Fruit fly (Drosophila melanogaster) whole organism, embryonic: Measurements from ENCODE around the gene CG5021.

Source experiments
- Asciz ChIP-seq: fragments of 200-800 bp; sonication (Bioruptor generic); optimal IDR thresholded peaks from 2 replicates; lab custom pipeline; 2017; ENCODE audit warnings: missing biosample characterization, mild to moderate bottlenecking, missing genetic modification characterization, missing genetic modification reagents
- Atf-2 ChIP-seq: fragments of 200-800 bp; sonication (Bioruptor generic); optimal IDR thresholded peaks from 2 replicates; lab custom pipeline; 2016; ENCODE audit warnings: missing biosample characterization, missing genetic modification characterization
- Atf3 ChIP-seq: fragments of 200-800 bp; sonication (Bioruptor generic); optimal IDR thresholded peaks from 3 replicates; lab custom pipeline; 2016; ENCODE audit warnings: missing biosample characterization, missing genetic modification characterization
- Bdp1 ChIP-seq: fragments of 200-800 bp; sonication (Bioruptor generic); optimal IDR thresholded peaks from 3 replicates; lab custom pipeline; 2016; ENCODE audit warnings: missing biosample characterization, missing genetic modification characterization
- CG10267 ChIP-seq: fragments of 200-800 bp; sonication (Bioruptor generic); optimal IDR thresholded peaks from 2 replicates; lab custom pipeline; 2018; ENCODE audit warnings: missing biosample characterization, mild to moderate bottlenecking, missing genetic modification characterization, moderate library complexity
- CG12942 ChIP-seq: fragments of 200-800 bp; sonication (Bioruptor generic); optimal IDR thresholded peaks from 3 replicates; lab custom pipeline; 2016; ENCODE audit warnings: missing biosample characterization, missing genetic modification characterization
- CG13624 ChIP-seq: fragments of 200-800 bp; sonication (Bioruptor generic); optimal IDR thresholded peaks from 2 replicates; lab custom pipeline; 2016; ENCODE audit warnings: missing biosample characterization, missing genetic modification characterization
- CG15479 ChIP-seq: fragments of 200-800 bp; sonication (Bioruptor generic); optimal IDR thresholded peaks from 3 replicates; lab custom pipeline; 2019; ENCODE audit warnings: missing biosample characterization, mild to moderate bottlenecking, missing genetic modification characterization, moderate library complexity
- CG15696 ChIP-seq: fragments of 200-800 bp; sonication (Bioruptor generic); optimal IDR thresholded peaks from 2 replicates; lab custom pipeline; 2019; ENCODE audit warnings: missing biosample characterization, mild to moderate bottlenecking, missing genetic modification characterization, moderate library complexity
- CG2202 ChIP-seq: fragments of 200-800 bp; sonication (Bioruptor generic); optimal IDR thresholded peaks from 2 replicates; lab custom pipeline; 2018; ENCODE audit warnings: missing biosample characterization, mild to moderate bottlenecking, missing genetic modification characterization
- CG2875 ChIP-seq: fragments of 200-800 bp; sonication (Bioruptor generic); optimal IDR thresholded peaks from 2 replicates; lab custom pipeline; 2017; ENCODE audit warnings: missing biosample characterization, mild to moderate bottlenecking, missing genetic modification characterization, missing genetic modification reagents
- CG3163 ChIP-seq: fragments of 200-800 bp; sonication (Bioruptor generic); optimal IDR thresholded peaks from 3 replicates; lab custom pipeline; 2016; ENCODE audit warnings: missing biosample characterization, missing genetic modification characterization
- CG32532 ChIP-seq: fragments of 200-800 bp; sonication (Bioruptor generic); IDR thresholded peaks from 2 replicates; pipeline ENCODE4 v1.3.6; 2022; ENCODE audit warnings: missing biosample characterization, missing genetic modification characterization
- CG33557 ChIP-seq: fragments of 200-800 bp; sonication (Bioruptor generic); optimal IDR thresholded peaks from 2 replicates; lab custom pipeline; 2019; ENCODE audit warnings: missing biosample characterization, mild to moderate bottlenecking, missing genetic modification characterization, moderate library complexity
- CG34224 ChIP-seq: fragments of 200-800 bp; sonication (Bioruptor generic); IDR thresholded peaks from 3 replicates; pipeline ENCODE4 v1.3.6; 2022; ENCODE audit warnings: missing biosample characterization, missing genetic modification characterization; ENCODE audit not compliant: partially characterized antibody
- CG3726 ChIP-seq: fragments of 200-800 bp; sonication (Bioruptor generic); IDR thresholded peaks from 3 replicates; pipeline ENCODE4, ENCODE4 v1.3.6; 2022; ENCODE audit warnings: missing biosample characterization, missing genetic modification characterization
- CG6765 ChIP-seq: fragments of 200-800 bp; sonication (Bioruptor generic); optimal IDR thresholded peaks from 3 replicates; lab custom pipeline; 2017; ENCODE audit warnings: missing biosample characterization, mild to moderate bottlenecking, missing genetic modification characterization
- CG7839 ChIP-seq: fragments of 200-800 bp; sonication (Bioruptor generic); optimal IDR thresholded peaks from 3 replicates; lab custom pipeline; 2018; ENCODE audit warnings: missing biosample characterization, mild to moderate bottlenecking, missing genetic modification characterization, moderate library complexity
- CG8290 ChIP-seq, 3 experiments: fragments of 200-800 bp; sonication (Bioruptor generic); optimal IDR thresholded peaks; 2 replicates each; lab custom pipeline; 2016 to 2019; ENCODE audit warnings: missing biosample characterization in 3 of 3, missing genetic modification characterization in 3 of 3, mild to moderate bottlenecking in 2 of 3, moderate library complexity in 1 of 3
- CG9876 ChIP-seq: fragments of 200-800 bp; sonication (Bioruptor generic); optimal IDR thresholded peaks from 2 replicates; lab custom pipeline; 2016; ENCODE audit warnings: missing biosample characterization, missing genetic modification characterization
- Dek ChIP-seq: fragments of 200-800 bp; sonication (Bioruptor generic); optimal IDR thresholded peaks from 3 replicates; lab custom pipeline; 2019; ENCODE audit warnings: missing biosample characterization, mild to moderate bottlenecking, missing genetic modification characterization, moderate library complexity
- Dip3 ChIP-seq: fragments of 200-800 bp; sonication (Bioruptor generic); optimal IDR thresholded peaks from 3 replicates; lab custom pipeline; 2016; ENCODE audit warnings: missing biosample characterization, missing genetic modification characterization
- Eip74EF ChIP-seq, 2 experiments: fragments of 200-800 bp in 1 of 2; fragments of >200 bp in 1 of 2; sonication (Bioruptor generic) in 1 of 2; optimal IDR thresholded peaks; 2 replicates each; lab custom pipeline; 2017 to 2019; ENCODE audit warnings: missing biosample characterization in 2 of 2, missing genetic modification characterization in 2 of 2, mild to moderate bottlenecking in 1 of 2, moderate library complexity in 1 of 2
- Ets65A ChIP-seq: fragments of 200-800 bp; sonication (Bioruptor generic); peaks from one replicate; lab custom pipeline; 2016; ENCODE audit warnings: missing biosample characterization, missing genetic modification characterization
- Hr51 ChIP-seq, 2 experiments: fragments of 200-800 bp; sonication (Bioruptor generic); optimal IDR thresholded peaks; 2 replicates in 1 of 2; 3 replicates in 1 of 2; lab custom pipeline; 2016 to 2018; ENCODE audit warnings: missing biosample characterization in 2 of 2, missing genetic modification characterization in 2 of 2, mild to moderate bottlenecking in 1 of 2, moderate library complexity in 1 of 2
- Lhr ChIP-seq: fragments of 200-800 bp; sonication (Bioruptor generic); optimal IDR thresholded peaks from 3 replicates; lab custom pipeline; 2017; ENCODE audit warnings: mild to moderate bottlenecking, missing biosample characterization, missing genetic modification reagents, missing genetic modification characterization
- Lim3 ChIP-seq: fragments of 200-800 bp; sonication (Bioruptor generic); IDR thresholded peaks from 2 replicates; pipeline ENCODE4 v1.3.6; 2022; ENCODE audit warnings: missing biosample characterization, missing genetic modification characterization
- NfI ChIP-seq: fragments of 200-800 bp; sonication (Bioruptor generic); optimal IDR thresholded peaks from 3 replicates; lab custom pipeline; 2018; ENCODE audit warnings: missing biosample characterization, mild to moderate bottlenecking, missing genetic modification characterization, moderate library complexity
- Sox100B ChIP-seq: fragments of 200-800 bp; sonication (Bioruptor generic); optimal IDR thresholded peaks from 3 replicates; lab custom pipeline; 2018; ENCODE audit warnings: missing biosample characterization, mild to moderate bottlenecking, missing genetic modification characterization
- ap ChIP-seq: fragments of 200-800 bp; sonication (Bioruptor generic); IDR thresholded peaks from 2 replicates; pipeline ENCODE4 v1.3.6; 2022; ENCODE audit warnings: missing biosample characterization, missing genetic modification characterization
- ase ChIP-seq: fragments of 200-800 bp; sonication (Bioruptor generic); IDR thresholded peaks from 3 replicates; pipeline ENCODE4 v1.3.6; 2022; ENCODE audit warnings: missing biosample characterization, missing genetic modification characterization
- br ChIP-seq: fragments of >200 bp; optimal IDR thresholded peaks from 2 replicates; lab custom pipeline; 2017
- crp ChIP-seq, 2 experiments: fragments of 200-800 bp; sonication (Bioruptor generic); optimal IDR thresholded peaks; 2 replicates in 1 of 2; 3 replicates in 1 of 2; lab custom pipeline; 2017; ENCODE audit warnings: missing biosample characterization in 2 of 2, missing genetic modification characterization in 2 of 2, mild to moderate bottlenecking in 1 of 2, moderate library complexity in 1 of 2
- cwo ChIP-seq: fragments of 200-800 bp; sonication (Bioruptor generic); optimal IDR thresholded peaks from 3 replicates; lab custom pipeline; 2017; ENCODE audit warnings: missing biosample characterization, missing genetic modification characterization, mild to moderate bottlenecking, moderate library complexity, missing genetic modification reagents
- disco-r ChIP-seq: fragments of 200-800 bp; sonication (Bioruptor generic); optimal IDR thresholded peaks from 2 replicates; lab custom pipeline; 2016; ENCODE audit warnings: missing biosample characterization, missing genetic modification characterization
- gcm2 ChIP-seq: fragments of 200-800 bp; sonication (Bioruptor generic); optimal IDR thresholded peaks from 2 replicates; lab custom pipeline; 2016; ENCODE audit warnings: missing biosample characterization, missing genetic modification characterization
- gfzf ChIP-seq: fragments of 200-800 bp; sonication (Bioruptor generic); optimal IDR thresholded peaks from 2 replicates; lab custom pipeline; 2016; ENCODE audit warnings: missing biosample characterization, mild to moderate bottlenecking, missing genetic modification characterization, moderate library complexity
- grn ChIP-seq: fragments of 200-800 bp; sonication (Bioruptor generic); optimal IDR thresholded peaks from 3 replicates; lab custom pipeline; 2017; ENCODE audit warnings: missing biosample characterization, missing genetic modification characterization
- kni ChIP-seq: fragments of 200-800 bp; sonication (Bioruptor generic); optimal IDR thresholded peaks from 3 replicates; lab custom pipeline; 2017; ENCODE audit warnings: mild to moderate bottlenecking, missing biosample characterization, missing genetic modification reagents, missing genetic modification characterization
- knrl ChIP-seq: fragments of 200-800 bp; sonication (Bioruptor generic); IDR thresholded peaks from 3 replicates; pipeline ENCODE4 v1.3.6; 2022; ENCODE audit warnings: missing biosample characterization, missing genetic modification characterization; ENCODE audit not compliant: partially characterized antibody
- maf-S ChIP-seq: fragments of 200-800 bp; sonication (Bioruptor generic); optimal IDR thresholded peaks from 2 replicates; lab custom pipeline; 2016; ENCODE audit warnings: missing biosample characterization, missing genetic modification characterization
- slp2 ChIP-seq: fragments of 200-800 bp; sonication (Bioruptor generic); optimal IDR thresholded peaks from 2 replicates; lab custom pipeline; 2016; ENCODE audit warnings: missing biosample characterization, missing genetic modification characterization
- so ChIP-seq: fragments of 200-800 bp; sonication (Bioruptor generic); IDR thresholded peaks from 3 replicates; pipeline ENCODE4 v1.3.6; 2022; ENCODE audit warnings: missing biosample characterization, missing genetic modification characterization
- tup ChIP-seq: fragments of 200-800 bp; sonication (Bioruptor generic); optimal IDR thresholded peaks from 2 replicates; lab custom pipeline; 2016; ENCODE audit warnings: missing biosample characterization, mild to moderate bottlenecking, missing genetic modification characterization, moderate library complexity
- vnd ChIP-seq: fragments of 200-800 bp; sonication (Bioruptor generic); IDR thresholded peaks from 3 replicates; pipeline ENCODE4 v1.3.6; 2022; ENCODE audit warnings: missing biosample characterization, missing genetic modification characterization; ENCODE audit not compliant: partially characterized antibody
- wek ChIP-seq: fragments of 200-800 bp; sonication (Bioruptor generic); optimal IDR thresholded peaks from 3 replicates; lab custom pipeline; 2018; ENCODE audit warnings: missing biosample characterization, mild to moderate bottlenecking, missing genetic modification characterization, moderate library complexity
- yki ChIP-seq: fragments of >200 bp; optimal IDR thresholded peaks from 3 replicates; lab custom pipeline; 2018

CG5021 gene

DNA sequence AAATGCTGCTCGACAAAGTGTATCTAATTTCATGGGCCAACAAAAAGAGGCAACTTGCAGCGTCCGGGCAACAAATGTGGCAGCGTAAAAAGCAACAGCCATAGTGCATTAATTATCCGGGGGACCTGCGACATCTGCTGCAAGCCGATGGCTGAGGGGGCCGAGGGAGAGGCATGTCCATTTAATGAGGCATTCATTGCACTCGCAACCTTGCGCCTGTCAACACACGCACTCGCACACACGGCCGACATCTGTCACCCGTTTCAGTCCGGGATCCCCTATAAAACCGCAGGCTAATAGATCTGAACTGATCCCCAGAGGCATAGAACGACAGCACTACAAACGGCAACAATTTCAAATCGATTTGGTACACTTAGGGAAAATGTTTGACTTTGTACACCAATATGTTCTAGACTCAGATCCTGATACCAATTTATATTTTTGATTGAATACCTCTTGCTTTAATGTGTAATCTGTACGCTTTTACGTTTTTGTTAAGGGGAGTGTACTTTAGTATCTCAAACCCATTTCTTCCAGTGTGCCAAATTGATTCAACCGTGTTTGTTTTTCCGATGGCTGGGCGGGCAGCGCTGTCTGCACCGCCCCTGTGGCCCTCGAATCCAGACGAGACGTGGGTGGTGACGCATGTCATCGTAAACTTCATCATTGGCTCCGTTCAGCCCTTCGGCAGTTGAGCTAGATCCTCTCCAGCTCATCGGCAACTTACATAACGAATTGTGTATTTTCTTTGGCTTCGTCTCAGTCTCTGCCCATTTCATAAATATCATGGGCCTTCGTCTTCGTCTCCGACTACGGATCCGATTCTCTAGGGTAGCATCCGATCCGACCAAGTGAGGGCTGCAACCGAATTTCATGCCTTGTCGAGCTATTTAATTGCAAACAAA, 45.1 kb downstream of the CG5021 start (continued):
- TF ChIP-seq kni (peak; percentile 56), CG3163 (GFP tag; lab: Kevin White, UChicago) (peak; percentile 53), CG3726 (GFP tag; lab: Robert Waterston, UW) (peak; percentile 82; the same call in 2 of the 3 replicates), Sox100B (peak; percentile 64), grn (GFP tag; lab: Kevin White, UChicago) (no peak), CG13624 (GFP tag; lab: Kevin White, UChicago) (peak; percentile 67), CG8290 (GFP tag; optimal IDR thresholded peaks at IDR 0.05; lab: Kevin White, UChicago) (peak; percentile 92), CG8290 (tag; optimal IDR thresholded peaks at IDR 0.05; lab: Kevin White, UChicago) (no peak), CG34224 (GFP tag; lab: Robert Waterston, UW) (no peak), CG15696 (peak; percentile 97), so (no peak), Atf3 (peak; percentile 30), gfzf (GFP tag; lab: Kevin White, UChicago) (no peak), slp2 (peak; percentile 59), knrl (no peak), CG32532 (GFP tag; lab: Robert Waterston, UW) (0 out of 2 replicates have a peak, but pooled peaks have one; percentile 27), cwo (GFP tag; lab: Kevin White, UChicago) (no peak), br (no peak), CG7839 (tag; lab: Kevin White, UChicago) (peak; percentile 71), CG2202 (peak; percentile 70), maf-S (peak; percentile 38), disco-r (peak; percentile 34), Asciz (GFP tag; lab: Kevin White, UChicago) (peak; percentile 60), yki (lab: Kevin White, UChicago) (no peak), ase (peak; percentile 66; the same call in 1 of the 3 replicates), CG2875 (GFP tag; lab: Kevin White, UChicago) (peak; percentile 64), Eip74EF (GFP tag; optimal IDR thresholded peaks at IDR 0.05; lab: Kevin White, UChicago) (no peak), Bdp1 (GFP tag; lab: Kevin White, UChicago) (peak; percentile 32), Hr51 (GFP tag; optimal IDR thresholded peaks at IDR 0.05; lab: Kevin White, UChicago) (peak in 1 of 2 experiments; percentile 62), NfI (GFP tag; lab: Kevin White, UChicago) (no peak), ap (GFP tag; lab: Robert Waterston, UW) (peak; percentile 63), crp (GFP tag; optimal IDR thresholded peaks at IDR 0.05; lab: Kevin White, UChicago) (peak in 1 of 2 experiments; percentile 8), tup (GFP tag; lab: Kevin White, UChicago) (no peak), CG15479 (GFP tag; lab: Kevin White, UChicago) (no peak), gcm2 (peak; percentile 15), CG10267 (tag; lab: Kevin White, UChicago) (peak; percentile 84), Lhr (GFP tag; lab: Kevin White, UChicago) (peak; percentile 36), CG6765 (GFP tag; lab: Kevin White, UChicago) (no peak), Atf-2 (peak; percentile 56), Dip3 (GFP tag; lab: Kevin White, UChicago) (no peak), Dek (tag; lab: Kevin White, UChicago) (no peak), CG9876 (GFP tag; lab: Kevin White, UChicago) (peak; percentile 11), CG12942 (GFP tag; lab: Kevin White, UChicago) (peak; percentile 49), Ets65A (GFP tag; lab: Kevin White, UChicago) (peak; percentile 98), Lim3 (no peak), vnd (GFP tag; lab: Robert Waterston, UW) (no peak), wek (GFP tag; lab: Kevin White, UChicago) (no peak), CG33557 (GFP tag; lab: Kevin White, UChicago) (peak; percentile 81)
